Worm (Caenorhabditis elegans) whole organism, young adult: ENCODE data around the gene F52E1.5.

Source experiments
- K12H6.12 ChIP-seq: fragments of 200-800 bp; sonication (Bioruptor generic); optimal IDR thresholded peaks from 2 replicates; lab custom pipeline; 2018; ENCODE audit warnings: mild to moderate bottlenecking, missing genetic modification characterization, missing compliant biosample characterization
- akir-1 ChIP-seq: fragments of 200-800 bp; sonication (Bioruptor generic); optimal IDR thresholded peaks from 2 replicates; lab custom pipeline; 2018; ENCODE audit warnings: mild to moderate bottlenecking, missing genetic modification characterization, moderate library complexity, missing compliant biosample characterization
- rcor-1 ChIP-seq: fragments of 200-800 bp; sonication (Bioruptor generic); IDR thresholded peaks from 2 replicates; pipeline ENCODE4 v1.3.6; 2022; ENCODE audit warnings: missing genetic modification reagents, missing genetic modification characterization, missing compliant biosample characterization
- unc-62 ChIP-seq: fragments of 150-350 bp; optimal IDR thresholded peaks from 2 replicates; lab custom pipeline; 2014; ENCODE audit warnings: missing biosample characterization, missing genetic modification reagents, missing genetic modification characterization
- xnd-1 ChIP-seq: sonication (generic microtip); optimal IDR thresholded peaks from 2 replicates; lab custom pipeline; 2016; ENCODE audit warnings: missing genotype, missing genetic modification reagents, missing genetic modification characterization, missing compliant biosample characterization

ce11 chrV:8426741-8427457 is 47.6 kb downstream of the F52E1.5 start:
- TF ChIP-seq rcor-1 (GFP tag; lab: Robert Waterston, UW), result no peak
- TF ChIP-seq K12H6.12 (tag; lab: Kevin White, UChicago), result no peak
- no peak for TF ChIP-seq unc-62 (GFP tag; lab: Kevin White, UChicago)
- TF ChIP-seq akir-1, result no peak
- no peak for TF ChIP-seq xnd-1 (tag; lab: Kevin White, UChicago)
